Worm (Caenorhabditis elegans): ENCODE data around the gene aptf-2.

- TF ChIP-seq nhr-76 (tag; optimal IDR thresholded peaks at IDR 0.05) (no peak), mdl-1 (tag; optimal IDR thresholded peaks at IDR 0.05) (no peak), ama-1 (optimal IDR thresholded peaks at IDR 0.05) (no peak)
Observed at ce11 chrIV:13380506-13380905, 35.3 kb downstream of the aptf-2 start.
